Fruit fly (Drosophila melanogaster) whole organism, embryonic: Measurements from ENCODE around the gene CG3598.

Source experiments
- Adf1 ChIP-seq: fragments of 200-800 bp; sonication (Bioruptor generic); IDR thresholded peaks from 2 replicates; pipeline ENCODE4 v1.3.6; 2022; ENCODE audit warnings: missing biosample characterization, missing genetic modification characterization
- Blimp-1 ChIP-seq: fragments of 200-800 bp; sonication (Bioruptor generic); optimal IDR thresholded peaks from 3 replicates; lab custom pipeline; 2018; ENCODE audit warnings: missing biosample characterization, missing genetic modification characterization, mild to moderate bottlenecking, moderate library complexity, missing genetic modification reagents
- CG10274 ChIP-seq: fragments of 200-800 bp; sonication (Bioruptor generic); optimal IDR thresholded peaks from 3 replicates; lab custom pipeline; 2017; ENCODE audit warnings: missing biosample characterization, mild to moderate bottlenecking, missing genetic modification characterization
- CG11456 ChIP-seq: fragments of 200-800 bp; sonication (Bioruptor generic); IDR thresholded peaks from 3 replicates; pipeline ENCODE4 v1.3.6; 2022; ENCODE audit warnings: missing biosample characterization, missing genetic modification characterization
- CG11723 ChIP-seq: fragments of 200-800 bp; sonication (Bioruptor generic); optimal IDR thresholded peaks from 2 replicates; lab custom pipeline; 2017; ENCODE audit warnings: missing biosample characterization, mild to moderate bottlenecking, missing genetic modification characterization
- CG12155 ChIP-seq: fragments of 200-800 bp; sonication (Bioruptor generic); optimal IDR thresholded peaks from 3 replicates; lab custom pipeline; 2016; ENCODE audit warnings: missing biosample characterization, missing genetic modification characterization
- CG12236 ChIP-seq: fragments of 200-800 bp; sonication (Bioruptor generic); optimal IDR thresholded peaks from 2 replicates; lab custom pipeline; 2016; ENCODE audit warnings: missing biosample characterization, missing genetic modification characterization
- CG13424 ChIP-seq: fragments of 200-800 bp; sonication (Bioruptor generic); optimal IDR thresholded peaks from 2 replicates; lab custom pipeline; 2019; ENCODE audit warnings: missing biosample characterization, mild to moderate bottlenecking, missing genetic modification characterization, moderate library complexity
- CG13624 ChIP-seq: fragments of 200-800 bp; sonication (Bioruptor generic); optimal IDR thresholded peaks from 2 replicates; lab custom pipeline; 2016; ENCODE audit warnings: missing biosample characterization, missing genetic modification characterization
- CG14441 ChIP-seq: fragments of 200-800 bp; sonication (Bioruptor generic); IDR thresholded peaks from 2 replicates; pipeline ENCODE4 v1.3.6; 2022; ENCODE audit warnings: missing biosample characterization, missing genetic modification characterization
- CG16813 ChIP-seq: fragments of 200-800 bp; sonication (Bioruptor generic); IDR thresholded peaks from 3 replicates; pipeline ENCODE4 v1.3.6; 2022; ENCODE audit warnings: missing biosample characterization, missing genetic modification characterization; ENCODE audit not compliant: partially characterized antibody
- CG17802 ChIP-seq: fragments of 200-800 bp; sonication (Bioruptor generic); optimal IDR thresholded peaks from 2 replicates; lab custom pipeline; 2018; ENCODE audit warnings: missing biosample characterization, mild to moderate bottlenecking, missing genetic modification characterization, moderate library complexity
- CG1832 ChIP-seq: fragments of 200-800 bp; sonication (Bioruptor generic); optimal IDR thresholded peaks from 2 replicates; lab custom pipeline; 2017; ENCODE audit warnings: missing biosample characterization, mild to moderate bottlenecking, missing genetic modification characterization, inconsistent platforms
- CG3065 ChIP-seq: fragments of 200-800 bp; sonication (Bioruptor generic); optimal IDR thresholded peaks from 2 replicates; lab custom pipeline; 2016; ENCODE audit warnings: missing biosample characterization, missing genetic modification characterization
- CG4360 ChIP-seq: fragments of 200-800 bp; sonication (Bioruptor generic); IDR thresholded peaks from 2 replicates; pipeline ENCODE4 v1.3.6; 2022; ENCODE audit warnings: missing biosample characterization, missing genetic modification characterization
- CG5245 ChIP-seq: fragments of 200-800 bp; sonication (Bioruptor generic); optimal IDR thresholded peaks from 3 replicates; lab custom pipeline; 2016; ENCODE audit warnings: missing biosample characterization, missing genetic modification characterization
- CG6854 ChIP-seq: fragments of 200-800 bp; sonication (Bioruptor generic); optimal IDR thresholded peaks from 3 replicates; lab custom pipeline; 2017; ENCODE audit warnings: missing biosample characterization, mild to moderate bottlenecking, missing genetic modification characterization
- CG7357 ChIP-seq: fragments of 200-800 bp; sonication (Bioruptor generic); IDR thresholded peaks from 3 replicates; pipeline ENCODE4 v1.3.6; 2022; ENCODE audit warnings: missing biosample characterization, missing genetic modification characterization
- CG7963 ChIP-seq: fragments of 200-800 bp; sonication (Bioruptor generic); IDR thresholded peaks from 3 replicates; pipeline ENCODE4 v1.3.6; 2022; ENCODE audit warnings: missing biosample characterization, missing genetic modification characterization; ENCODE audit not compliant: partially characterized antibody
- CG8290 ChIP-seq, 3 experiments: fragments of 200-800 bp; sonication (Bioruptor generic); optimal IDR thresholded peaks; 2 replicates each; lab custom pipeline; 2016 to 2019; ENCODE audit warnings: missing biosample characterization in 3 of 3, missing genetic modification characterization in 3 of 3, mild to moderate bottlenecking in 2 of 3, moderate library complexity in 1 of 3
- CG9797 ChIP-seq: fragments of 200-800 bp; sonication (Bioruptor generic); optimal IDR thresholded peaks from 3 replicates; lab custom pipeline; 2018; ENCODE audit warnings: missing biosample characterization, mild to moderate bottlenecking, missing genetic modification characterization
- D ChIP-seq, 2 experiments: fragments of 200-800 bp in 1 of 2; fragments of >200 bp in 1 of 2; sonication (Bioruptor generic) in 1 of 2; optimal IDR thresholded peaks; 2 replicates in 1 of 2; 3 replicates in 1 of 2; lab custom pipeline; 2017; ENCODE audit warnings: mild to moderate bottlenecking in 1 of 2, missing biosample characterization in 1 of 2, missing genetic modification characterization in 1 of 2, missing genetic modification reagents in 1 of 2
- D19A ChIP-seq: fragments of 200-800 bp; optimal IDR thresholded peaks from 3 replicates; lab custom pipeline; 2019; ENCODE audit warnings: missing biosample characterization, mild to moderate bottlenecking, missing genetic modification characterization, moderate library complexity
- Dbx ChIP-seq: fragments of 200-800 bp; sonication (Bioruptor generic); IDR thresholded peaks from 3 replicates; pipeline ENCODE4 v1.3.6; 2022; ENCODE audit warnings: missing biosample characterization, missing genetic modification characterization
- Dek ChIP-seq: fragments of 200-800 bp; sonication (Bioruptor generic); optimal IDR thresholded peaks from 3 replicates; lab custom pipeline; 2019; ENCODE audit warnings: missing biosample characterization, mild to moderate bottlenecking, missing genetic modification characterization, moderate library complexity
- Dip3 ChIP-seq: fragments of 200-800 bp; sonication (Bioruptor generic); optimal IDR thresholded peaks from 3 replicates; lab custom pipeline; 2016; ENCODE audit warnings: missing biosample characterization, missing genetic modification characterization
- Drgx ChIP-seq: fragments of 200-800 bp; sonication (Bioruptor generic); IDR thresholded peaks from 2 replicates; pipeline ENCODE4 v1.3.6; 2022; ENCODE audit warnings: missing biosample characterization, missing genetic modification characterization
- E2f2 ChIP-seq: fragments of 200-800 bp; sonication (Bioruptor generic); IDR thresholded peaks from 2 replicates; pipeline ENCODE4 v1.3.6; 2022; ENCODE audit warnings: missing biosample characterization, missing genetic modification characterization
- MESR4 ChIP-seq: fragments of 200-800 bp; sonication (Bioruptor generic); optimal IDR thresholded peaks from 2 replicates; lab custom pipeline; 2018; ENCODE audit warnings: missing biosample characterization, mild to moderate bottlenecking, missing genetic modification characterization, moderate library complexity
- Meics ChIP-seq: fragments of 200-800 bp; sonication (Bioruptor generic); optimal IDR thresholded peaks from 2 replicates; lab custom pipeline; 2017; ENCODE audit warnings: missing biosample characterization, mild to moderate bottlenecking, missing genetic modification characterization
- Six4 ChIP-seq: fragments of 200-800 bp; sonication (Bioruptor generic); optimal IDR thresholded peaks from 2 replicates; lab custom pipeline; 2016; ENCODE audit warnings: missing biosample characterization, missing genetic modification characterization
- amos ChIP-seq: fragments of 200-800 bp; sonication (Bioruptor generic); IDR thresholded peaks from 2 replicates; pipeline ENCODE4 v1.3.6; 2022; ENCODE audit warnings: missing biosample characterization, missing genetic modification characterization; ENCODE audit not compliant: partially characterized antibody
- ase ChIP-seq: fragments of 200-800 bp; sonication (Bioruptor generic); IDR thresholded peaks from 3 replicates; pipeline ENCODE4 v1.3.6; 2022; ENCODE audit warnings: missing biosample characterization, missing genetic modification characterization
- bsh ChIP-seq, 2 experiments: fragments of 200-800 bp; sonication (Bioruptor generic); optimal IDR thresholded peaks; 2 replicates each; lab custom pipeline; 2017 to 2018; ENCODE audit warnings: mild to moderate bottlenecking in 2 of 2, missing biosample characterization in 2 of 2, missing genetic modification characterization in 2 of 2, moderate library complexity in 1 of 2
- crc ChIP-seq: fragments of 200-800 bp; sonication (Bioruptor generic); optimal IDR thresholded peaks from 2 replicates; lab custom pipeline; 2016; ENCODE audit warnings: missing biosample characterization, missing genetic modification characterization
- dan ChIP-seq: fragments of 200-800 bp; sonication (Bioruptor generic); IDR thresholded peaks from 2 replicates; pipeline ENCODE4 v1.3.6; 2022; ENCODE audit warnings: missing biosample characterization, missing genetic modification characterization
- danr ChIP-seq: fragments of 200-800 bp; sonication (Bioruptor generic); IDR thresholded peaks from 2 replicates; pipeline ENCODE4 v1.3.6; 2022; ENCODE audit warnings: missing biosample characterization, missing genetic modification characterization
- dysf ChIP-seq: fragments of 200-800 bp; sonication (Bioruptor generic); IDR thresholded peaks from 3 replicates; pipeline ENCODE4 v1.3.6; 2022; ENCODE audit warnings: missing biosample characterization, missing genetic modification characterization
- gce ChIP-seq: fragments of 200-800 bp; sonication (Bioruptor generic); IDR thresholded peaks from 3 replicates; pipeline ENCODE4 v1.3.6; 2022; ENCODE audit warnings: missing biosample characterization, missing genetic modification characterization
- gem ChIP-seq: fragments of 200-800 bp; sonication (Bioruptor generic); optimal IDR thresholded peaks from 2 replicates; lab custom pipeline; 2019; ENCODE audit warnings: missing biosample characterization, mild to moderate bottlenecking, missing genetic modification characterization, moderate library complexity
- ham ChIP-seq: fragments of 200-800 bp; sonication (Bioruptor generic); IDR thresholded peaks from 2 replicates; pipeline ENCODE4 v1.3.6; 2022; ENCODE audit warnings: missing biosample characterization, missing genetic modification characterization
- jumu ChIP-seq: fragments of 200-800 bp; sonication (Bioruptor generic); optimal IDR thresholded peaks from 3 replicates; lab custom pipeline; 2016; ENCODE audit warnings: missing biosample characterization, missing genetic modification characterization
- kah ChIP-seq: fragments of 200-800 bp; sonication (Bioruptor generic); optimal IDR thresholded peaks from 2 replicates; lab custom pipeline; 2018; ENCODE audit warnings: missing biosample characterization, mild to moderate bottlenecking, missing genetic modification characterization
- ken ChIP-seq: fragments of 200-800 bp; sonication (Bioruptor generic); IDR thresholded peaks from 3 replicates; pipeline ENCODE4 v1.3.6; 2022; ENCODE audit warnings: missing biosample characterization, missing genetic modification characterization
- mirr ChIP-seq: fragments of 200-800 bp; sonication (Bioruptor generic); optimal IDR thresholded peaks from 3 replicates; lab custom pipeline; 2018; ENCODE audit warnings: missing biosample characterization, mild to moderate bottlenecking, missing genetic modification characterization
- pum ChIP-seq: fragments of 200-800 bp; sonication (Bioruptor generic); optimal IDR thresholded peaks from 2 replicates; lab custom pipeline; 2016; ENCODE audit warnings: missing biosample characterization, missing genetic modification characterization
- repo ChIP-seq: fragments of 200-800 bp; sonication (Bioruptor generic); optimal IDR thresholded peaks from 2 replicates; lab custom pipeline; 2016; ENCODE audit warnings: missing biosample characterization, missing genetic modification characterization
- shn ChIP-seq: fragments of 200-800 bp; sonication (Bioruptor generic); optimal IDR thresholded peaks from 3 replicates; lab custom pipeline; 2016; ENCODE audit warnings: missing biosample characterization, missing genetic modification characterization
- sim ChIP-seq: fragments of 200-800 bp; sonication (Bioruptor generic); IDR thresholded peaks from 2 replicates; pipeline ENCODE4 v1.3.6; 2022; ENCODE audit warnings: missing biosample characterization, missing genetic modification characterization
- sr ChIP-seq: fragments of 200-800 bp; sonication (Bioruptor generic); IDR thresholded peaks from 3 replicates; pipeline ENCODE4 v1.3.6; 2022; ENCODE audit warnings: missing biosample characterization, missing genetic modification characterization
- twi ChIP-seq: fragments of 200-800 bp; optimal IDR thresholded peaks from 2 replicates; lab custom pipeline; 2019; ENCODE audit warnings: missing biosample characterization, mild to moderate bottlenecking, missing genetic modification characterization, moderate library complexity

Gene CG3598

DNA sequence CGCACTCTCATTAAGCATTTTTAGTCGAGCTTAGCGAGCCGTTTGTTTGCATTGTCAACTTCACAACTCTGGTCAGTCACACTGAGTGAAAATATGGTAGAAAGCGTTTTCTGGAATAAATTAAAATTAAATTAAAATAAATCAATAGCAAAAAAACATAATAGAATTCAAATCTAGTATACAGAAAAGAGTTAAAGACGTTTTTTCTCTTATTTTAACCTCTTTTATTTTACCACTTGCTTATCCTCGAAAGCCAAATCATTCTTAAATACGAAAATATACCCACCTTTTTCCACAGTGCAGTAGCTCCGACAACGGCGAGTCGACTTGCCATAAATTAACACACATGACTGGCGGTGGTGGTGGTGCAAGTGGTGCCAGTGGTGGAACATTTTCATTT is 14.8 kb downstream of the CG3598 start (continued):
- no peak for TF ChIP-seq CG13624
- no peak for TF ChIP-seq D (optimal IDR thresholded peaks at IDR 0.05; lab: Kevin White, UChicago)
- TF ChIP-seq D (GFP tag; optimal IDR thresholded peaks at IDR 0.05; lab: Kevin White, UChicago) = peak; percentile 32
- no peak for TF ChIP-seq CG8290 (GFP tag; optimal IDR thresholded peaks at IDR 0.05; lab: Kevin White, UChicago)
- no peak for TF ChIP-seq CG8290 (tag; optimal IDR thresholded peaks at IDR 0.05; lab: Kevin White, UChicago)
- no peak for TF ChIP-seq CG6854
- TF ChIP-seq sim (GFP tag; lab: Robert Waterston, UW) = no peak
- TF ChIP-seq CG11723 (GFP tag; lab: Kevin White, UChicago) = no peak
- TF ChIP-seq Drgx (GFP tag; lab: Robert Waterston, UW) = no peak
- no peak for TF ChIP-seq kah (GFP tag; lab: Kevin White, UChicago)
- no peak for TF ChIP-seq Six4 (GFP tag; lab: Kevin White, UChicago)
- TF ChIP-seq Dip3 (GFP tag; lab: Kevin White, UChicago) = no peak
- no peak for TF ChIP-seq CG16813 (GFP tag; lab: Robert Waterston, UW)
- peak in 1 of 2 experiments; percentile 40 for TF ChIP-seq bsh (GFP tag; optimal IDR thresholded peaks at IDR 0.05; lab: Kevin White, UChicago)
- TF ChIP-seq ham (GFP tag; lab: Robert Waterston, UW) = no peak
- peak; percentile 13; the same call in 1 of the 2 replicates for TF ChIP-seq E2f2 (GFP tag; lab: Robert Waterston, UW)
- TF ChIP-seq gce (GFP tag; lab: Robert Waterston, UW) = no peak
- no peak for TF ChIP-seq twi (tag; lab: Kevin White, UChicago)
- no peak for TF ChIP-seq CG12236 (GFP tag; lab: Kevin White, UChicago)
- no peak for TF ChIP-seq amos
- no peak for TF ChIP-seq CG3065 (GFP tag; lab: Kevin White, UChicago)
- TF ChIP-seq CG17802 (tag; lab: Kevin White, UChicago) = no peak
- TF ChIP-seq jumu (GFP tag; lab: Kevin White, UChicago) = no peak
- no peak for TF ChIP-seq CG1832
- TF ChIP-seq Meics (GFP tag; lab: Kevin White, UChicago) = peak; percentile 4
- peak; percentile 27 for TF ChIP-seq D19A (tag; lab: Kevin White, UChicago)
- peak; percentile 35 for TF ChIP-seq CG13424 (tag; lab: Kevin White, UChicago)
- TF ChIP-seq Blimp-1 = peak; percentile 50
- TF ChIP-seq sr (GFP tag; lab: Robert Waterston, UW) = no peak
- no peak for TF ChIP-seq CG11456 (GFP tag; lab: Robert Waterston, UW)
- TF ChIP-seq CG4360 (GFP tag; lab: Robert Waterston, UW) = no peak
- TF ChIP-seq CG7963 (GFP tag; lab: Robert Waterston, UW) = no peak
- TF ChIP-seq Adf1 (GFP tag; lab: Robert Waterston, UW) = no peak
- TF ChIP-seq danr (GFP tag; lab: Robert Waterston, UW) = no peak
- no peak for TF ChIP-seq shn (GFP tag; lab: Kevin White, UChicago)
- no peak for TF ChIP-seq pum (GFP tag; lab: Kevin White, UChicago)
- TF ChIP-seq dysf (GFP tag; lab: Robert Waterston, UW) = peak; percentile 54; the same call in 2 of the 3 replicates
- no peak for TF ChIP-seq mirr (GFP tag; lab: Kevin White, UChicago)
- TF ChIP-seq gem (tag; lab: Kevin White, UChicago) = peak; percentile 68
- no peak for TF ChIP-seq ase (GFP tag; lab: Robert Waterston, UW)
- no peak for TF ChIP-seq Dek (tag; lab: Kevin White, UChicago)
- TF ChIP-seq CG5245 (GFP tag; lab: Kevin White, UChicago) = no peak
- no peak for TF ChIP-seq dan (GFP tag; lab: Robert Waterston, UW)
- no peak for TF ChIP-seq crc
- TF ChIP-seq ken (GFP tag; lab: Robert Waterston, UW) = no peak
- no peak for TF ChIP-seq MESR4 (GFP tag; lab: Kevin White, UChicago)
- TF ChIP-seq repo = no peak
- no peak for TF ChIP-seq CG12155
- no peak for TF ChIP-seq CG7357 (GFP tag; lab: Robert Waterston, UW)
- no peak for TF ChIP-seq Dbx (GFP tag; lab: Robert Waterston, UW)
- TF ChIP-seq CG9797 = no peak
- no peak for TF ChIP-seq CG10274 (GFP tag; lab: Kevin White, UChicago)
- TF ChIP-seq CG14441 = no peak
